Worm (Caenorhabditis elegans) whole organism, late embryonic: Measurements from ENCODE around the gene C17H11.6.

Source experiments
- F13H6.1 ChIP-seq: sonication (generic microtip); optimal IDR thresholded peaks from 2 replicates; lab custom pipeline; 2016; ENCODE audit warnings: missing genetic modification characterization, missing compliant biosample characterization
- ama-1 ChIP-seq: fragments of 150-350 bp; optimal IDR thresholded peaks from 2 replicates; lab custom pipeline; 2014
- ceh-18 ChIP-seq: sonication (generic microtip); optimal IDR thresholded peaks from 2 replicates; lab custom pipeline; 2016; ENCODE audit warnings: missing genetic modification characterization, missing compliant biosample characterization
- fax-1 ChIP-seq: sonication (generic microtip); optimal IDR thresholded peaks from 2 replicates; lab custom pipeline; 2016; ENCODE audit warnings: missing genotype, missing genetic modification characterization, missing compliant biosample characterization
- nhr-11 ChIP-seq: fragments of 150-350 bp; optimal IDR thresholded peaks from 2 replicates; lab custom pipeline; 2014; ENCODE audit warnings: missing biosample characterization, missing genetic modification characterization
- rnt-1 ChIP-seq: sonication (generic microtip); optimal IDR thresholded peaks from 2 replicates; lab custom pipeline; 2016; ENCODE audit warnings: missing genetic modification characterization, missing compliant biosample characterization
- unc-42 ChIP-seq: sonication (generic microtip); optimal IDR thresholded peaks from 2 replicates; lab custom pipeline; 2016; ENCODE audit warnings: missing genotype, missing genetic modification characterization, missing compliant biosample characterization

DNA sequence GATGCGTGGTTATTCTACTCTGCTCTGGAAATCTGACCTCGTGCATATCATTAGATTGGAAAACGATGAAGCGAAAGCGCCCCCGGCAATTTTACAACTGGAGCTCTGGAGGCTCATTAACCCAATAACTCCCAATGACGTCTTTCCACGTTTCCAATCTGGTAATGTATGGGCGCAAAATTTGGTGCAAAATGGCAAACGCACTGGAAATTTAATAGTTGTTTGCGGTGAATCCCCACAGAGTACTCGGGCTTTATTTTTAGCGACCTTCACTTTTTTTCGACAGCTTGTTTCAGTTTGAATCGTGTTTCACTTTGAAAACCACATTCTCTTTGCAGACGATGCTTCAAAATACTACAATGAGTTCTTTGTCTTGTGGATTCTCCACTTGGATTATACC, 30.0 kb downstream of the C17H11.6 start, which contains the start of gene C17H11.1:
- TF ChIP-seq ama-1 (lab: Kevin White, UChicago) (no peak), nhr-11 (tag; lab: Kevin White, UChicago) (no peak), ceh-18 (no peak), rnt-1 (tag; lab: Kevin White, UChicago) (no peak), F13H6.1 (tag; lab: Kevin White, UChicago) (no peak), fax-1 (tag; lab: Kevin White, UChicago) (no peak), unc-42 (tag; lab: Kevin White, UChicago) (no peak)
